Worm (Caenorhabditis elegans) whole organism, young adult: ENCODE results near the gene mca-1.

Experiments
- C17E4.6 ChIP-seq: fragments of 200-800 bp; sonication (Bioruptor generic); IDR thresholded peaks from 2 replicates; pipeline ENCODE4 v1.3.6; 2022; ENCODE audit warnings: missing genetic modification reagents, missing genetic modification characterization, missing compliant biosample characterization
- F39B2.1 ChIP-seq: fragments of 200-800 bp; sonication (Bioruptor generic); IDR thresholded peaks from 2 replicates; pipeline ENCODE4 v1.3.6; 2022; ENCODE audit warnings: missing genetic modification reagents, missing genetic modification characterization, missing compliant biosample characterization
- nhr-90 ChIP-seq: sonication (generic microtip); optimal IDR thresholded peaks from 2 replicates; lab custom pipeline; 2016; ENCODE audit warnings: missing genotype, mild to moderate bottlenecking, missing genetic modification characterization, missing compliant biosample characterization
- snpc-1.1 ChIP-seq: sonication (generic microtip); optimal IDR thresholded peaks from 2 replicates; lab custom pipeline; 2017; ENCODE audit warnings: missing genetic modification characterization, mild to moderate bottlenecking, missing compliant biosample characterization, antibody characterized with exemption, moderate library complexity, missing genotype, missing genetic modification reagents; ENCODE audit not compliant: insufficient read depth

DNA sequence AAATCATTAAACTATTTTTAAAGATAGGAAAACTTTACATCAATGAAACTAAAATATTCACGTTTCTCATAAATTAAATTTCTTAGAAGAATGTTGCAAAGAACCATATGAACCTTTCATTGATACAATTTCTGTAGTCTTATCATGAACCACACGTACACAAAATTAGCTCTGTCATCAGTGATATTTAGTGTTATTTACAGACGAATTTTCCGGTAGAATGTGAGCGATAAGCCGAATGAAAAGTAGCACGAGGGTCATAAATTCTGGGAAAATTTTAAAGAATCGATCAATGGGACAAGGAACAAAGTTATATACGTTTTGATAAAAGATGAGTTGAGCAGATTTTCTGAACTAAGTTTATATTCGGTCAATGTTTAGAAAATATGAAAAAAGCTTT lies 41.8 kb upstream of the mca-1 start:
- TF ChIP-seq C17E4.6 (GFP tag; lab: Robert Waterston, UW) (no peak), F39B2.1 (no peak), nhr-90 (tag; lab: Kevin White, UChicago) (no peak), snpc-1.1 (tag; lab: Kevin White, UChicago) (no peak)
